Worm (Caenorhabditis elegans) whole organism, midembryonic: Measurements from ENCODE around the gene Y46E12A.2.

Experiments used
- flt-1 ChIP-seq: fragments of 200-800 bp; sonication (Bioruptor generic); IDR thresholded peaks from 2 replicates; pipeline ENCODE4 v1.3.6; 2022; ENCODE audit warnings: missing genetic modification characterization, missing compliant biosample characterization
- ref-1 ChIP-seq: fragments of 200-800 bp; sonication (Bioruptor generic); conservative IDR thresholded peaks from 2 replicates; pipeline ENCODE4 v1.3.6; 2022; ENCODE audit warnings: missing genetic modification reagents, missing genetic modification characterization, missing compliant biosample characterization
- tab-1 ChIP-seq: fragments of 200-800 bp; sonication (Bioruptor generic); IDR thresholded peaks from 2 replicates; pipeline ENCODE4 v1.3.6; 2022; ENCODE audit warnings: missing genetic modification characterization, missing compliant biosample characterization

- TF ChIP-seq tab-1 (GFP tag; lab: Robert Waterston, UW) (no peak), flt-1 (GFP tag; lab: Robert Waterston, UW) (no peak), ref-1 (no peak)
These were observed 45.7 kb downstream of the Y46E12A.2 start for ce11 chrIII:1804477-1804876.
